Fruit fly (Drosophila melanogaster): ENCODE results near the gene Acf.
A peak's percentile ranks its signal among the peaks of the same experiment; 100 is the strongest.

Gene Acf

DNA sequence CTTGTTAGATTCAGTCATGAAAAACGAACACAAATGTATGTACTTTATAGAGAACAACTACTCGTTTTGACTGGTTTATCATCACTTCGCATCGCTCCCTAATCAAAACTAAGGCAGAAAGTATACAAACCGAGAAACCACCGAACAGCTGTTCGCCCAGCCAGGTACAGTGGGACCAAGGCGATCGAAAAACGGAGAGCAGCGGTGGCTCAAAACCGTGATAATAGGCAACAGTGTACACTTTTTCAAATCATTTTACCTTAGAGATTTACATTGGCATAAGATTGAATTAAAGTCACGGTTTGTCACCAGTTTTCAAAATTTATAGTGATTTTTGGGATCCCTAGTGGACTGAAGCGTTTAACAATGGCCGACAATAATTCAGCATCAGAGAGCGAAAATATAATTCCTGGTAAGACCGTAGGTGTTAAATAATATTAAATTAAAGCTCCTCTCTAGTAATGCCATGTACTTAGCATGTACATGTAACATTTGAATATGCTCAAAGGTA, 11.5 kb downstream of the Acf start, which contains the start of the genes CG42233 and CG1971 (continued):
- TF ChIP-seq eg (GFP tag; IDR thresholded peaks at IDR 0.05) (peak; percentile 53; the same call in 2 of the 3 replicates), Lpt (GFP tag; optimal IDR thresholded peaks at IDR 0.05) (no peak), OdsH (GFP tag; optimal IDR thresholded peaks at IDR 0.05) (no peak), Eip75B (GFP tag; optimal IDR thresholded peaks at IDR 0.05) (no peak), CG31627 (GFP tag; optimal IDR thresholded peaks at IDR 0.05) (peak; percentile 64), Sox14 (GFP tag; optimal IDR thresholded peaks at IDR 0.05) (no peak), dac (GFP tag; optimal IDR thresholded peaks at IDR 0.05) (no peak), CG8632 (GFP tag; optimal IDR thresholded peaks at IDR 0.05) (no peak), CG11902 (GFP tag; optimal IDR thresholded peaks at IDR 0.05) (no peak), Ets96B (tag; optimal IDR thresholded peaks at IDR 0.05) (no peak), topi (GFP tag; optimal IDR thresholded peaks at IDR 0.05) (no peak), Sox15 (GFP tag; optimal IDR thresholded peaks at IDR 0.05) (peak; percentile 7), CG16779 (tag; optimal IDR thresholded peaks at IDR 0.05) (peak; percentile 11), Hr38 (GFP tag; optimal IDR thresholded peaks at IDR 0.05) (no peak), salr (GFP tag; optimal IDR thresholded peaks at IDR 0.05) (no peak), Smox (GFP tag; optimal IDR thresholded peaks at IDR 0.05) (no peak), CG11294 (GFP tag; IDR thresholded peaks at IDR 0.05) (no peak), CG8119 (GFP tag; IDR thresholded peaks at IDR 0.05) (no peak), Hr4 (GFP tag; optimal IDR thresholded peaks at IDR 0.05) (no peak), CG10669 (GFP tag; optimal IDR thresholded peaks at IDR 0.05) (no peak)

DNA sequence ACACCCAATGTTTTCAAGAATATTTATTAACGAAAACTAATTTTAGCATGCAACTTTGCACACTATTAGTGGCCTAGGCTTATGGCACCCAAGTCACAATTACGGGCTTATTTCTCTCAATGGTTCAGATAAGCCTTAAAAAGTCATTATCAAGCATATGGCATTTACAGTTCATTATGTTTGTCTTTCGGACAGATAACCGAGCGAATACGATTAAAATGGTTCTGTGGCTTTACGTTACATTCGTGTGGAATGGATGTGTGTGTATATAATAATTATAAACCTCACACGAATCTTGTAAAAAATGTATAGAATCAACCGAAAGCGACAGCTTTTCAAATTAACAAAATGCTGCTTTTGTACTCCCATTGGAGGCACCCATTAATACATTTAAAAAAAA, 14.8 kb downstream of the Acf start:
- TF ChIP-seq CG10631 (GFP tag; optimal IDR thresholded peaks at IDR 0.05) (no peak), svp (GFP tag) (peak; percentile 86), Eip78C (GFP tag) (peak; percentile 61)

DNA sequence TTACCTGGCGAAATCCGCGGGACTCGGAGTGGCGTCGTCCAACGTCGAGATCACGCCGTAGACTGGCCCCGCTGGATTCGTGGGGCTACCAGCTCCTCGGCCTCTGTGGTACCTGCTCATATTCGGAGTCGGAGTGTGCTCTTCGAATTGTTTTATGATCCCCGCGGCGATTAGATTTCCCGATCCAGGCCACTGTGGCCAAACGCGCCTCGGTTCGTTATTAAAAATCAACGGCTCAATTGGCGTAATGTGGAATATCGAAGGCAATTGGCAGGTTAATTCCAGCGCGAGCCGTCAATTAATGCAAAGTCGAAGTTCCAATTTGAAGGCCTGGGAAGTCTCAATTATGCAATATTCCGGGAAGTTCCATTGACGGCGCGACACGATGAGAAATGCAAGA, 15.8 kb downstream of the Acf start:
- TF ChIP-seq CG6276 (GFP tag; optimal IDR thresholded peaks at IDR 0.05) (peak; percentile 16), topi (GFP tag; optimal IDR thresholded peaks at IDR 0.05) (no peak), CG31627 (GFP tag; optimal IDR thresholded peaks at IDR 0.05) (no peak), Eip78C (GFP tag) (peak; percentile 50)

DNA sequence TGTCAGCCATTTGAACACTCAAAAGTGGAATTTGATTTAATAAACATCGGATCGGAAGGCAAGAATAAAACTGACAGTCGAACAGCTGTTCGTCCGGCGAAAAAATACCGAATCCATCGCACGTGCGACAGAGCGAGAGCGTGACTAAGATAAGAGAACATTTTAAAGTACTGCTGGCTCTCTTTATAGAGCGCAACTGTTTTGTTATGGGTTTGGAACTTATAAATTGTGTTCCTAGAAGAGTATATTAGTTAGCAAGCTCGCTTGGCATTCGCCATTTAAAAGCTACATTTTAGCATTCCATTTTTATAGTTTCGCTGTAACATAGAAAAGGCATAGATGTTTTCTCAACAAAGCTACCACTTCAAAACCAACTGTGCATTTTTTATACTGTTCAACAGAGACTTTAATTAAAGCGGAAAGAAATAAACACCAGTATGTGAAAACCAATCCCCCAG, 16.3 kb downstream of the Acf start, which contains the start of gene Rift:
TSS of gene Rift (minus strand) at position 114 of the 458 bp plus-strand sequence.
- peak; percentile 1 for TF ChIP-seq CG6792 (GFP tag; optimal IDR thresholded peaks at IDR 0.05)
- no peak for TF ChIP-seq svp (GFP tag)
- TF ChIP-seq CG11902 (GFP tag; optimal IDR thresholded peaks at IDR 0.05): no peak
- no peak for TF ChIP-seq Hr39 (GFP tag; optimal IDR thresholded peaks at IDR 0.05)
- TF ChIP-seq Sox102F (GFP tag; optimal IDR thresholded peaks at IDR 0.05): no peak
- TF ChIP-seq Met (GFP tag; optimal IDR thresholded peaks at IDR 0.05): no peak
- TF ChIP-seq CG1621 (tag; optimal IDR thresholded peaks at IDR 0.05): no peak
- TF ChIP-seq fd85E (GFP tag; optimal IDR thresholded peaks at IDR 0.05): no peak
- TF ChIP-seq CG15336 (GFP tag; IDR thresholded peaks at IDR 0.05): peak; percentile 43; the same call in 1 of the 2 replicates
- TF ChIP-seq CG11762 (GFP tag; optimal IDR thresholded peaks at IDR 0.05; ENCODE audit: insufficient read depth): no peak
- TF ChIP-seq CG8119 (GFP tag; IDR thresholded peaks at IDR 0.05): peak; percentile 64
- TF ChIP-seq CG8319 (GFP tag; optimal IDR thresholded peaks at IDR 0.05): no peak
- peak; percentile 50 for TF ChIP-seq CG10669 (GFP tag; optimal IDR thresholded peaks at IDR 0.05)
- TF ChIP-seq CG6276 (GFP tag; optimal IDR thresholded peaks at IDR 0.05): no peak
- no peak for TF ChIP-seq Blimp-1 (GFP tag; optimal IDR thresholded peaks at IDR 0.05)
- peak; percentile 21 for TF ChIP-seq net (GFP tag; optimal IDR thresholded peaks at IDR 0.05)
- no peak for TF ChIP-seq CG8632 (GFP tag; optimal IDR thresholded peaks at IDR 0.05)
- TF ChIP-seq Ets21C (GFP tag; optimal IDR thresholded peaks at IDR 0.05): no peak
- TF ChIP-seq Sox14 (GFP tag; optimal IDR thresholded peaks at IDR 0.05): peak; percentile 11
- TF ChIP-seq Lpt (GFP tag; optimal IDR thresholded peaks at IDR 0.05): no peak
- TF ChIP-seq salr (GFP tag; optimal IDR thresholded peaks at IDR 0.05): no peak
- peak; percentile 18 for TF ChIP-seq CG6808 (GFP tag; optimal IDR thresholded peaks at IDR 0.05)
- TF ChIP-seq CG34406 (GFP tag; optimal IDR thresholded peaks at IDR 0.05): no peak
- peak; percentile 79 for TF ChIP-seq achi (GFP tag; optimal IDR thresholded peaks at IDR 0.05)
- TF ChIP-seq OdsH (GFP tag; optimal IDR thresholded peaks at IDR 0.05): peak; percentile 15
- TF ChIP-seq fd59A (GFP tag; optimal IDR thresholded peaks at IDR 0.05): no peak
- TF ChIP-seq CG9139 (GFP tag; optimal IDR thresholded peaks at IDR 0.05): no peak
- no peak for TF ChIP-seq acj6 (GFP tag; optimal IDR thresholded peaks at IDR 0.05)
- peak; percentile 67; the same call in 2 of the 3 replicates for TF ChIP-seq eg (GFP tag; IDR thresholded peaks at IDR 0.05)
- TF ChIP-seq pdm3 (GFP tag; optimal IDR thresholded peaks at IDR 0.05): peak; percentile 18
- TF ChIP-seq CG3032 (tag; optimal IDR thresholded peaks at IDR 0.05): peak; percentile 41
- TF ChIP-seq lz (GFP tag; optimal IDR thresholded peaks at IDR 0.05): peak; percentile 13
- peak; percentile 51 for TF ChIP-seq CG32006 (GFP tag; optimal IDR thresholded peaks at IDR 0.05)
